Fruit fly (Drosophila melanogaster) whole organism, adult: ENCODE measurements around the gene CG32832.

Experiments used
- CG14711 ChIP-seq: fragments of 200-800 bp; sonication (Bioruptor generic); optimal IDR thresholded peaks from 2 replicates; lab custom pipeline; 2018; ENCODE audit warnings: missing biosample characterization, mild to moderate bottlenecking, missing genetic modification characterization, moderate library complexity
- Clk ChIP-seq: fragments of 200-800 bp; sonication (Bioruptor generic); optimal IDR thresholded peaks from 2 replicates; lab custom pipeline; 2017; ENCODE audit warnings: missing biosample characterization, missing genetic modification characterization
- bab1 ChIP-seq: fragments of 200-800 bp; sonication (Bioruptor generic); optimal IDR thresholded peaks from 3 replicates; lab custom pipeline; 2019; ENCODE audit warnings: missing biosample characterization, mild to moderate bottlenecking, missing genetic modification characterization, moderate library complexity
- cic ChIP-seq: fragments of 200-800 bp; sonication (Bioruptor generic); optimal IDR thresholded peaks from 2 replicates; lab custom pipeline; 2017; ENCODE audit warnings: missing biosample characterization, mild to moderate bottlenecking, missing genetic modification characterization, moderate library complexity
- cnc ChIP-seq, 2 experiments: fragments of >200 bp; optimal IDR thresholded peaks; 2 replicates each; lab custom pipeline; 2017
- ovo ChIP-seq: fragments of 200-800 bp; sonication (Bioruptor generic); optimal IDR thresholded peaks from 2 replicates; lab custom pipeline; 2016; ENCODE audit warnings: missing biosample characterization, missing genetic modification characterization
- tj ChIP-seq: fragments of 200-800 bp; sonication (Bioruptor generic); optimal IDR thresholded peaks from 3 replicates; lab custom pipeline; 2017; ENCODE audit warnings: missing biosample characterization, mild to moderate bottlenecking, missing genetic modification characterization, moderate library complexity
- toe ChIP-seq: fragments of 200-800 bp; sonication (Bioruptor generic); optimal IDR thresholded peaks from 2 replicates; lab custom pipeline; 2016; ENCODE audit warnings: missing biosample characterization, missing genetic modification characterization

The CG32832 gene

dm6 chr2L:16834402-16834801 lies 44.7 kb downstream of the CG32832 start, which contains the start of gene CG13282:
Gene CG13282, minus strand, starts transcription at chr2L:16834502.
- TF ChIP-seq cic (GFP tag; lab: Kevin White, UChicago) (no peak), tj (no peak), CG14711 (tag; lab: Kevin White, UChicago) (no peak), bab1 (GFP tag; lab: Kevin White, UChicago) (no peak), ovo (GFP tag; lab: Kevin White, UChicago) (no peak), toe (GFP tag; lab: Kevin White, UChicago) (no peak), cnc (optimal IDR thresholded peaks at IDR 0.05; lab: Kevin White, UChicago) (no peak), Clk (GFP tag; lab: Kevin White, UChicago) (no peak)
